Fruit fly (Drosophila melanogaster): Measurements from ENCODE around the gene CG31909.

The CG31909 gene

dm6 chr2L:7300004-7300403, 42.7 kb downstream of the CG31909 start:
- TF ChIP-seq CG14711 (tag; optimal IDR thresholded peaks at IDR 0.05) (no peak), CG33017 (tag; optimal IDR thresholded peaks at IDR 0.05) (no peak), CG7045 (GFP tag; optimal IDR thresholded peaks at IDR 0.05) (no peak), CG12768 (GFP tag; optimal IDR thresholded peaks at IDR 0.05) (no peak), pad (GFP tag; optimal IDR thresholded peaks at IDR 0.05) (no peak), toe (GFP tag; optimal IDR thresholded peaks at IDR 0.05) (no peak)

DNA sequence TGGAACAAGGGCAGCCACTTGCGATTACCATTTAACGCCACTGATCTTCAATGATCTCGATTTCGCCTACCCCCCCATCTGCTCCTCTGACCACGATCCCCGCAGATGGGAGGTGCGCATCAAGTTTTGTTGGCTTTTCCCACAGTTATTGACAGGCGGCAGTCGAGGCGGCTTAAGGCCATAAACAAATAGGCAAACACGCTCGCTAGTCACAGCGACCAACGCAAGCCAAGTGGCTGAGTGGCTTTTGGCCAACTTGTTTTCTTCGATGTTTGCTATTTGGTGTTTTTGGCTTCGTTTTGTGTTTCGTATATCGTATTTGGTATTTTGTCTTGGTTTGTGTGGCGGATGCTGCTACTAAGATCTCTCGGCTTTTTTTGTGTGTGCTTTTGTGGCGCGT, 44.2 kb downstream of the CG31909 start:
- no peak for TF ChIP-seq cic (GFP tag; optimal IDR thresholded peaks at IDR 0.05)
- no peak for TF ChIP-seq CG12768 (GFP tag; optimal IDR thresholded peaks at IDR 0.05)
- TF ChIP-seq CG5204 (GFP tag; optimal IDR thresholded peaks at IDR 0.05), result no peak
- no peak for TF ChIP-seq CG14711 (tag; optimal IDR thresholded peaks at IDR 0.05)
- no peak for TF ChIP-seq Clk (GFP tag; optimal IDR thresholded peaks at IDR 0.05)

DNA sequence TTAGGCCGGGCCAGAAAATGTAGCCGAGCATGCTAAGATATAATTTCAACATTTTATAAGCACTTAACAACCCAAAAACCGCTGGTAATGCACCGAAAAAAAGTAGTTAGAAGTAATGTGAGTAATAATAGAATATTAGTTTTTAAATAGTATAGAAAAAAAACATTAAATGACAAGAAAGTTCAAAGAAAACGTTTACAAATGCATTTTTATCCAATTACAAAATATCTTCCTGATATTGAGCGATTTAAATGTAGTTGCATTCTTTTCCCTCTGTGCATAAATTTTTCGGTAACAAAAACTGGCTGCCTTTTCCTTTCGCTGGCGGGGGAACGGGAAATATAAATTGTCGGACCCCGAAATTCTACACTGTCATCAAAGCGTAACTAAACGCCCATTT, 45.4 kb downstream of the CG31909 start:
- no peak for TF ChIP-seq CG5204 (GFP tag; optimal IDR thresholded peaks at IDR 0.05)
- TF ChIP-seq cnc (optimal IDR thresholded peaks at IDR 0.05), result no peak
- TF ChIP-seq CG11617 (GFP tag; optimal IDR thresholded peaks at IDR 0.05), result no peak

DNA sequence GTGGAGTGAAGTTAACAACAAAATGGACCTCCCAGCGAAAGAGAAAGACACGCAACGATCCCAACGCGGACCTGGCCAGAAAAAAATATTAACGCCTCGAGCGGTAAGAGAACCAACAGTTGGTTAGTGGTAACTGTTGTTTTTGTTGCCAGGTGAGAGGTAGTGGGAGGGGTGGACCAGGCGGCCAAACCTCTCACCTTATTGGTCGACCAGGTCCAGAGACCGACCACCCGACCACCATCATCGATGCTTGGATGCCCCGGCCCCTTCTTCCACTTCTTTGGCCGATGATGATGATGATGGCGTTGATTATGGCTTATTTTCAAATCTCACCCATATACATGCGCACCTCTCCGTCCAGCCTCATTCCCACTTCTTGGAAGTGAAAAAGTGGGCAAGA, 45.9 kb downstream of the CG31909 start:
- TF ChIP-seq CG11617 (GFP tag; optimal IDR thresholded peaks at IDR 0.05) (no peak), Crg-1 (GFP tag; optimal IDR thresholded peaks at IDR 0.05) (no peak), ovo (GFP tag; optimal IDR thresholded peaks at IDR 0.05) (no peak), Clk (GFP tag; optimal IDR thresholded peaks at IDR 0.05) (no peak), cnc (optimal IDR thresholded peaks at IDR 0.05) (no peak), CG7101 (tag; optimal IDR thresholded peaks at IDR 0.05) (no peak), toe (GFP tag; optimal IDR thresholded peaks at IDR 0.05) (no peak), CG14711 (tag; optimal IDR thresholded peaks at IDR 0.05) (no peak), tj (GFP tag; optimal IDR thresholded peaks at IDR 0.05) (no peak), pad (GFP tag; optimal IDR thresholded peaks at IDR 0.05) (no peak), cic (GFP tag; optimal IDR thresholded peaks at IDR 0.05) (no peak), CG7045 (GFP tag; optimal IDR thresholded peaks at IDR 0.05) (no peak), CG5204 (GFP tag; optimal IDR thresholded peaks at IDR 0.05) (no peak), CG1620 (GFP tag; optimal IDR thresholded peaks at IDR 0.05) (no peak)

- TF ChIP-seq ovo (GFP tag; optimal IDR thresholded peaks at IDR 0.05), result no peak
- TF ChIP-seq Clk (GFP tag; optimal IDR thresholded peaks at IDR 0.05), result no peak
- TF ChIP-seq CG33017 (tag; optimal IDR thresholded peaks at IDR 0.05), result no peak
- no peak for TF ChIP-seq CG14711 (tag; optimal IDR thresholded peaks at IDR 0.05)
- no peak for TF ChIP-seq kay (GFP tag; ENCODE audit: borderline replicate concordance)
- TF ChIP-seq cic (GFP tag; optimal IDR thresholded peaks at IDR 0.05), result no peak
Observed at dm6 chr2L:7304331-7304730, 47.0 kb downstream of the CG31909 start.

- TF ChIP-seq CG1620 (GFP tag; optimal IDR thresholded peaks at IDR 0.05) (no peak), CG11617 (GFP tag; optimal IDR thresholded peaks at IDR 0.05) (no peak), bab1 (GFP tag; optimal IDR thresholded peaks at IDR 0.05) (no peak), Clk (GFP tag; optimal IDR thresholded peaks at IDR 0.05) (no peak), CG14711 (tag; optimal IDR thresholded peaks at IDR 0.05) (no peak), CG12768 (GFP tag; optimal IDR thresholded peaks at IDR 0.05) (no peak), toe (GFP tag; optimal IDR thresholded peaks at IDR 0.05) (no peak), CG5204 (GFP tag; optimal IDR thresholded peaks at IDR 0.05) (no peak), CG33017 (tag; optimal IDR thresholded peaks at IDR 0.05) (no peak), cnc (optimal IDR thresholded peaks at IDR 0.05) (no peak), tj (GFP tag; optimal IDR thresholded peaks at IDR 0.05) (no peak)
Observed at dm6 chr2L:7306782-7307181, 49.5 kb downstream of the CG31909 start, which contains the start of gene wg. TSS of gene wg (plus strand) at chr2L:7307159.

Measured in whole organism, adult.